Fruit fly (Drosophila melanogaster) whole organism, embryonic: Measurements from ENCODE around the gene CG10470.

Source experiments
- CG13775 ChIP-seq: fragments of 200-800 bp; sonication (Bioruptor generic); optimal IDR thresholded peaks from 3 replicates; lab custom pipeline; 2017; ENCODE audit warnings: missing biosample characterization, mild to moderate bottlenecking, missing genetic modification characterization
- CG6854 ChIP-seq: fragments of 200-800 bp; sonication (Bioruptor generic); optimal IDR thresholded peaks from 3 replicates; lab custom pipeline; 2017; ENCODE audit warnings: missing biosample characterization, mild to moderate bottlenecking, missing genetic modification characterization
- CG7357 ChIP-seq: fragments of 200-800 bp; sonication (Bioruptor generic); IDR thresholded peaks from 3 replicates; pipeline ENCODE4 v1.3.6; 2022; ENCODE audit warnings: missing biosample characterization, missing genetic modification characterization
- vfl ChIP-seq: fragments of 200-800 bp; sonication (Bioruptor generic); optimal IDR thresholded peaks from 2 replicates; lab custom pipeline; 2016; ENCODE audit warnings: missing biosample characterization, missing genetic modification characterization
- yki ChIP-seq: fragments of >200 bp; optimal IDR thresholded peaks from 3 replicates; lab custom pipeline; 2018

DNA sequence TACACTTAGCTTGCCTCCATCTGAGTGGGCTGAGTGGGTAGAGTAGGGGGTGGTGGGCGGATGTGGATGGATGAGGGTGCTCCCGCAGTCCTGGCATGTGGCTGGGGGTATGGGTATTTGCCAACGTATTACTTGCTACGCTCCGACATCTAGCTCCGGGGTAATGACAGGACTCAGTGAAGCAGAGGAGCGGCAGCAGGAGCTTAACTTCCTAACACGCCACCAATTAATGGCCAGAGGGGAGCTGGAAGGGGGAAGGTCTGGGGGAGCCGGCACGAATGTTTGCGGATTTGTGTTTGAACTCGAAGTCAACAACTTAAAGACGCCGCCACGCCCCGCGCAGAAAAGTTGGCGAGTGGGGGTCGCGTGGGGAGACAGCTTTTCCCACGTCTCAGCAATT is 30.6 kb upstream of the CG10470 start:
- TF ChIP-seq CG6854 (GFP tag; lab: Kevin White, UChicago) = no peak
- no peak for TF ChIP-seq CG7357
- no peak for TF ChIP-seq yki (lab: Kevin White, UChicago)
- no peak for TF ChIP-seq CG13775 (GFP tag; lab: Kevin White, UChicago)
- TF ChIP-seq vfl (GFP tag; lab: Kevin White, UChicago) = no peak
